Worm (Caenorhabditis elegans) whole organism, early embryonic: ENCODE measurements around the gene Y55D5A.1.

Source experiments
- B0310.2 ChIP-seq: sonication (generic microtip); optimal IDR thresholded peaks from 2 replicates; lab custom pipeline; 2016; ENCODE audit warnings: mild to moderate bottlenecking, missing genetic modification characterization, missing compliant biosample characterization
- F13C5.2 ChIP-seq: sonication (generic microtip); optimal IDR thresholded peaks from 2 replicates; lab custom pipeline; 2017; ENCODE audit warnings: mild to moderate bottlenecking, missing genetic modification characterization, inconsistent platforms, missing compliant biosample characterization
- aly-1 ChIP-seq: sonication (generic microtip); optimal IDR thresholded peaks from 2 replicates; lab custom pipeline; 2016; ENCODE audit warnings: missing genetic modification characterization, missing compliant biosample characterization
- ama-1 ChIP-seq: fragments of 150-350 bp; optimal IDR thresholded peaks from 2 replicates; lab custom pipeline; 2014
- ceh-13 ChIP-seq: fragments of 200-800 bp; sonication (Bioruptor generic); optimal IDR thresholded peaks from 2 replicates; lab custom pipeline; 2018; ENCODE audit warnings: mild to moderate bottlenecking, missing genetic modification characterization, missing compliant biosample characterization
- ceh-36 ChIP-seq: sonication (generic microtip); optimal IDR thresholded peaks from 2 replicates; lab custom pipeline; 2016; ENCODE audit warnings: missing genetic modification characterization, inconsistent platforms, missing compliant biosample characterization
- ets-7 ChIP-seq: sonication (generic microtip); optimal IDR thresholded peaks from 2 replicates; lab custom pipeline; 2016; ENCODE audit warnings: missing genotype, missing genetic modification characterization, missing compliant biosample characterization
- flt-1 ChIP-seq: fragments of 200-800 bp; sonication (Bioruptor generic); IDR thresholded peaks from 2 replicates; pipeline ENCODE4 v1.3.6; 2022; ENCODE audit warnings: missing genetic modification characterization, missing compliant biosample characterization
- hmbx-1 ChIP-seq: sonication (generic microtip); optimal IDR thresholded peaks from 2 replicates; lab custom pipeline; 2016; ENCODE audit warnings: mild to moderate bottlenecking, missing genetic modification characterization, missing compliant biosample characterization
- hmg-4 ChIP-seq: fragments of 200-800 bp; sonication (Bioruptor generic); optimal IDR thresholded peaks from 2 replicates; lab custom pipeline; 2018; ENCODE audit warnings: mild to moderate bottlenecking, missing genetic modification characterization, missing compliant biosample characterization
- hnd-1 ChIP-seq: sonication (generic microtip); optimal IDR thresholded peaks from 2 replicates; lab custom pipeline; 2016; ENCODE audit warnings: missing genetic modification characterization, missing compliant biosample characterization
- pes-1 ChIP-seq: fragments of 200-800 bp; sonication (Bioruptor generic); IDR thresholded peaks from 2 replicates; pipeline ENCODE4 v1.3.6; 2022; ENCODE audit warnings: missing genetic modification reagents, missing genetic modification characterization, missing compliant biosample characterization
- scrt-1 ChIP-seq: fragments of 200-800 bp; sonication (Bioruptor generic); IDR thresholded peaks from 2 replicates; pipeline ENCODE4 v1.3.6; 2022; ENCODE audit warnings: missing genetic modification characterization, missing compliant biosample characterization
- sea-1 ChIP-seq: fragments of 200-800 bp; sonication (Bioruptor generic); conservative IDR thresholded peaks from 2 replicates; pipeline ENCODE4 v1.3.6; 2022; ENCODE audit warnings: missing genetic modification characterization, missing compliant biosample characterization
- tbx-11 ChIP-seq: fragments of 200-800 bp; sonication (Bioruptor generic); IDR thresholded peaks from 2 replicates; pipeline ENCODE4 v1.3.6; 2022; ENCODE audit warnings: missing genetic modification characterization, missing compliant biosample characterization
- tbx-37 ChIP-seq: fragments of 200-800 bp; sonication (Bioruptor generic); conservative IDR thresholded peaks from 2 replicates; pipeline ENCODE4 v1.3.6; 2022; ENCODE audit warnings: missing genetic modification reagents, missing genetic modification characterization, missing compliant biosample characterization
- tra-4 ChIP-seq: sonication (generic microtip); optimal IDR thresholded peaks from 2 replicates; lab custom pipeline; 2017; ENCODE audit warnings: missing genetic modification characterization, missing compliant biosample characterization

Gene Y55D5A.1

ce11 chrIII:2993963-2994362 lies 11.8 kb downstream of the Y55D5A.1 start:
- no peak for TF ChIP-seq tra-4 (tag; lab: Kevin White, UChicago)
- TF ChIP-seq flt-1 (GFP tag; lab: Robert Waterston, UW) = no peak
- no peak for TF ChIP-seq B0310.2
- TF ChIP-seq tbx-37 (GFP tag; lab: Robert Waterston, UW) = no peak
- TF ChIP-seq ama-1 = no peak
- no peak for TF ChIP-seq hmg-4 (GFP tag; lab: Kevin White, UChicago)
- no peak for TF ChIP-seq aly-1
- TF ChIP-seq tbx-11 (GFP tag; lab: Robert Waterston, UW) = no peak
- no peak for TF ChIP-seq sea-1 (GFP tag; lab: Robert Waterston, UW)
- no peak for TF ChIP-seq hmbx-1
- no peak for TF ChIP-seq F13C5.2 (tag; lab: Kevin White, UChicago)
- TF ChIP-seq scrt-1 = no peak
- TF ChIP-seq pes-1 (GFP tag; lab: Robert Waterston, UW) = no peak
- TF ChIP-seq ceh-13 (GFP tag; lab: Kevin White, UChicago) = no peak
- TF ChIP-seq ets-7 (tag; lab: Kevin White, UChicago) = no peak
- TF ChIP-seq hnd-1 (tag; lab: Kevin White, UChicago) = no peak
- no peak for TF ChIP-seq ceh-36 (tag; lab: Kevin White, UChicago)

- no peak for TF ChIP-seq tra-4 (tag; lab: Kevin White, UChicago)
- TF ChIP-seq tbx-11 (GFP tag; lab: Robert Waterston, UW) = no peak
- no peak for TF ChIP-seq hmbx-1
- no peak for TF ChIP-seq hmg-4 (GFP tag; lab: Kevin White, UChicago)
Measured at ce11 chrIII:2995288-2995687, 13.1 kb downstream of the Y55D5A.1 start.

ce11 chrIII:3011644-3012043 lies 29.4 kb downstream of the Y55D5A.1 start:
- TF ChIP-seq tbx-37 (GFP tag; lab: Robert Waterston, UW) = 0 out of 2 replicates have a peak, but pooled peaks have one; percentile 4
- peak; percentile 11; the same call in 1 of the 2 replicates for TF ChIP-seq pes-1 (GFP tag; lab: Robert Waterston, UW)

ce11 chrIII:3018822-3019221 lies 36.6 kb downstream of the Y55D5A.1 start:
- TF ChIP-seq ceh-13 (GFP tag; lab: Kevin White, UChicago) = no peak
- TF ChIP-seq tra-4 (tag; lab: Kevin White, UChicago) = no peak
- no peak for TF ChIP-seq ama-1
- TF ChIP-seq flt-1 (GFP tag; lab: Robert Waterston, UW) = no peak
- no peak for TF ChIP-seq ceh-36 (tag; lab: Kevin White, UChicago)
- no peak for TF ChIP-seq hmg-4 (GFP tag; lab: Kevin White, UChicago)
- no peak for TF ChIP-seq hnd-1 (tag; lab: Kevin White, UChicago)
- TF ChIP-seq tbx-37 (GFP tag; lab: Robert Waterston, UW) = no peak

ce11 chrIII:3020035-3020434 lies 37.8 kb downstream of the Y55D5A.1 start:
- no peak for TF ChIP-seq flt-1 (GFP tag; lab: Robert Waterston, UW)
- TF ChIP-seq F13C5.2 (tag; lab: Kevin White, UChicago) = no peak

- TF ChIP-seq hmbx-1 (no peak), tra-4 (tag; lab: Kevin White, UChicago) (no peak), aly-1 (no peak), ets-7 (tag; lab: Kevin White, UChicago) (no peak), hmg-4 (GFP tag; lab: Kevin White, UChicago) (no peak), ceh-36 (tag; lab: Kevin White, UChicago) (no peak), scrt-1 (no peak), tbx-11 (GFP tag; lab: Robert Waterston, UW) (no peak), pes-1 (GFP tag; lab: Robert Waterston, UW) (no peak), ceh-13 (GFP tag; lab: Kevin White, UChicago) (no peak), B0310.2 (no peak), tbx-37 (GFP tag; lab: Robert Waterston, UW) (no peak), sea-1 (GFP tag; lab: Robert Waterston, UW) (no peak), F13C5.2 (tag; lab: Kevin White, UChicago) (no peak), ama-1 (no peak), hnd-1 (tag; lab: Kevin White, UChicago) (no peak), flt-1 (GFP tag; lab: Robert Waterston, UW) (no peak)
Measured at ce11 chrIII:3026679-3027078, 44.5 kb downstream of the Y55D5A.1 start.

DNA sequence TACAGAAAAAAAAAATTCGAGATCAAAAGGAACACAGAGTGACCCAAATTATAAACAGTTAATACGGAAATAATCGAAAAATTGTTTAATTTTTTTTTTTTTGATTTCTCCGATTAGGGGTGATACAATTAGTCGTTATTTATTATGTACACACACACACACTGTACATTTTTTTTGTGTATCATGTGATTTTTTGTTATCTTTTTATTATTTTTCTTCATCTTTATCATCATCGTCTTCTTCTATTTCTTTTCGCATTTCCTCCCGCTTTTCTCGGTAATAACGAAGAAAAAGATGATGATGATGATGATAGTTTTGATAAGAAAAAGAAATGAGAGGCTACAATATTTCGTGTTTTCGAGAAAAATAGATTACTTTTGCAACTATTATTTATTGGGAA lies 47.6 kb downstream of the Y55D5A.1 start:
- TF ChIP-seq aly-1 = no peak
- TF ChIP-seq sea-1 (GFP tag; lab: Robert Waterston, UW) = no peak
- TF ChIP-seq tra-4 (tag; lab: Kevin White, UChicago) = no peak
- no peak for TF ChIP-seq flt-1 (GFP tag; lab: Robert Waterston, UW)
- TF ChIP-seq F13C5.2 (tag; lab: Kevin White, UChicago) = no peak
- TF ChIP-seq scrt-1 = no peak
- TF ChIP-seq B0310.2 = no peak
- TF ChIP-seq hmg-4 (GFP tag; lab: Kevin White, UChicago) = no peak
- no peak for TF ChIP-seq hnd-1 (tag; lab: Kevin White, UChicago)
- no peak for TF ChIP-seq ets-7 (tag; lab: Kevin White, UChicago)
- TF ChIP-seq tbx-37 (GFP tag; lab: Robert Waterston, UW) = no peak
- no peak for TF ChIP-seq ceh-13 (GFP tag; lab: Kevin White, UChicago)
- no peak for TF ChIP-seq hmbx-1
- no peak for TF ChIP-seq ceh-36 (tag; lab: Kevin White, UChicago)

DNA sequence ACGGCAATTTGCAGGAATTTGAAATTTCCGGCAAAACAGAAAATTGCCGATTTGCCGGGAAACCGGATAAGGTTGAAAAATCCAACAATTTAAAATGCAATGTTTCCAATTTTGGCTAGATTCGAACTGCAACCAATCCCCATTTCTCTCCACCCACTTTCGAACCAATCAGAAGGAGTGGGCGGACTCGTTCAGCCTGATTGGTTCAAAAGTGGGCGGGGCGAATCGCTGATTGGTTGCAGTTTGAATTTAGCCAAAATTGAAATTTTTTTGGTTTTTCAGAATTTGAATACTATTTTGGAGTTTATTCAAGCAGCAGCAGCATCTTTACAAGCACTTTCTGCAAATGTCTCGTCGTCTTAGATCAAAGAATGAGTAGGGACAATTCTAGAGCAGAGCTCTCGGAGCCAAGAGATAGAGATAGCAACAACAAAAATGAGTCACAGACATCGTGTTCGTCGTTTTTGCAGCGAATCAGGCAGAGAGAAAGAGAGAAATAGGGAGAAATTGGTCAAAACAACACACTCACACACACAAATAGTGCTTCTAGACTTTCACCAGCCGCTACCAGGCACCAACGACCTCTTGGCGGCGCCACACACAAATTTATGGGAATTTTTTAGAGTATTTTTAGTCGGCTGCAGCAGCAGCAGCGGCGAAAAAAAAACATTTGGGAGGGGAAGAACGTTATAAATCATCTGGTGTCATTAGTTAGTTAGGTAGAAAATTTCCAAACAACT lies 49.0 kb downstream of the Y55D5A.1 start:
- TF ChIP-seq tra-4 (tag; lab: Kevin White, UChicago) (no peak), aly-1 (no peak), hmg-4 (GFP tag; lab: Kevin White, UChicago) (no peak), hnd-1 (tag; lab: Kevin White, UChicago) (no peak), scrt-1 (no peak), hmbx-1 (no peak), pes-1 (GFP tag; lab: Robert Waterston, UW) (no peak), B0310.2 (no peak), F13C5.2 (tag; lab: Kevin White, UChicago) (no peak), ceh-36 (tag; lab: Kevin White, UChicago) (no peak)
